Worm (Caenorhabditis elegans) whole organism, young adult: ENCODE measurements around the gene T27E7.9.

Experiments
- F10E7.11 ChIP-seq: sonication (generic microtip); optimal IDR thresholded peaks from 2 replicates; lab custom pipeline; 2017; ENCODE audit warnings: mild to moderate bottlenecking, missing genetic modification characterization, moderate library complexity, missing compliant biosample characterization
- F23B12.7 ChIP-seq: sonication (generic microtip); optimal IDR thresholded peaks from 2 replicates; lab custom pipeline; 2017; ENCODE audit warnings: missing genetic modification characterization, mild to moderate bottlenecking, missing compliant biosample characterization, antibody characterized with exemption, moderate library complexity; ENCODE audit not compliant: insufficient read depth
- F33H1.4 ChIP-seq: fragments of 200-800 bp; sonication (Bioruptor generic); IDR thresholded peaks from 2 replicates; pipeline ENCODE4 v1.3.6; 2022; ENCODE audit warnings: missing genetic modification reagents, missing genetic modification characterization, missing compliant biosample characterization
- F39B2.1 ChIP-seq: fragments of 200-800 bp; sonication (Bioruptor generic); IDR thresholded peaks from 2 replicates; pipeline ENCODE4 v1.3.6; 2022; ENCODE audit warnings: missing genetic modification reagents, missing genetic modification characterization, missing compliant biosample characterization
- F55B11.4 ChIP-seq: sonication (generic microtip); optimal IDR thresholded peaks from 2 replicates; lab custom pipeline; 2016; ENCODE audit warnings: missing compliant biosample characterization, missing genetic modification characterization, borderline replicate concordance; ENCODE audit not compliant: insufficient read depth
- K12H6.12 ChIP-seq: fragments of 200-800 bp; sonication (Bioruptor generic); optimal IDR thresholded peaks from 2 replicates; lab custom pipeline; 2018; ENCODE audit warnings: mild to moderate bottlenecking, missing genetic modification characterization, missing compliant biosample characterization
- T07F8.4 ChIP-seq: sonication (generic microtip); optimal IDR thresholded peaks from 2 replicates; lab custom pipeline; 2016; ENCODE audit warnings: mild to moderate bottlenecking, missing genetic modification characterization, moderate library complexity, missing compliant biosample characterization
- Y67H2A.10 ChIP-seq: fragments of 200-800 bp; sonication (Bioruptor generic); conservative IDR thresholded peaks from 2 replicates; pipeline ENCODE4 v1.3.6; 2022; ENCODE audit warnings: missing genetic modification reagents, missing genetic modification characterization, missing compliant biosample characterization
- ZK185.1 ChIP-seq: sonication (generic microtip); optimal IDR thresholded peaks from 2 replicates; lab custom pipeline; 2016; ENCODE audit warnings: mild to moderate bottlenecking, missing genetic modification characterization, missing compliant biosample characterization; ENCODE audit not compliant: poor library complexity, severe bottlenecking
- bed-2 ChIP-seq: fragments of 200-800 bp; sonication (Bioruptor generic); IDR thresholded peaks from 2 replicates; pipeline ENCODE4 v1.3.6; 2022; ENCODE audit warnings: missing genetic modification reagents, missing genetic modification characterization, missing compliant biosample characterization
- ccch-3 ChIP-seq: fragments of 200-800 bp; sonication (Bioruptor generic); optimal IDR thresholded peaks from 2 replicates; lab custom pipeline; 2018; ENCODE audit warnings: mild to moderate bottlenecking, missing genetic modification characterization, missing compliant biosample characterization
- cebp-1 ChIP-seq, 2 experiments: fragments of 200-800 bp in 1 of 2; sonication (Bioruptor generic) in 1 of 2; sonication (generic microtip) in 1 of 2; IDR thresholded peaks in 1 of 2; optimal IDR thresholded peaks in 1 of 2; 2 replicates each; pipeline versions ENCODE4 v1.3.6 to Lab custom; 2017 to 2022; ENCODE audit warnings: missing compliant biosample characterization in 2 of 2, missing genetic modification characterization in 2 of 2, mild to moderate bottlenecking in 1 of 2, missing genetic modification reagents in 1 of 2, moderate library complexity in 1 of 2
- cebp-2 ChIP-seq: fragments of 200-800 bp; sonication (Bioruptor generic); IDR thresholded peaks from 2 replicates; pipeline ENCODE4 v1.3.6; 2022; ENCODE audit warnings: missing genetic modification characterization, missing compliant biosample characterization
- ceh-79 ChIP-seq: sonication (generic microtip); optimal IDR thresholded peaks from 2 replicates; lab custom pipeline; 2017; ENCODE audit warnings: mild to moderate bottlenecking, missing genetic modification characterization, missing compliant biosample characterization
- dpff-1 ChIP-seq: sonication (generic microtip); optimal IDR thresholded peaks from 2 replicates; lab custom pipeline; 2017; ENCODE audit warnings: mild to moderate bottlenecking, missing genetic modification characterization, missing compliant biosample characterization
- egl-18 ChIP-seq: fragments of 200-800 bp; sonication (Bioruptor generic); IDR thresholded peaks from 2 replicates; pipeline ENCODE4 v1.3.6; 2022; ENCODE audit warnings: missing genetic modification reagents, missing genetic modification characterization, missing compliant biosample characterization
- egl-44 ChIP-seq: fragments of 200-800 bp; sonication (Bioruptor generic); IDR thresholded peaks from 2 replicates; pipeline ENCODE4 v1.3.6; 2022; ENCODE audit warnings: missing genetic modification reagents, missing genetic modification characterization, missing compliant biosample characterization
- ekl-4 ChIP-seq: fragments of 200-800 bp; sonication (Bioruptor generic); IDR thresholded peaks from 2 replicates; pipeline ENCODE4 v1.3.6; 2022; ENCODE audit warnings: missing genetic modification reagents, missing genetic modification characterization, missing compliant biosample characterization
- ets-4 ChIP-seq: fragments of 200-800 bp; sonication (Bioruptor generic); optimal IDR thresholded peaks from 2 replicates; lab custom pipeline; 2018; ENCODE audit warnings: mild to moderate bottlenecking, missing genetic modification characterization, missing compliant biosample characterization
- him-1 ChIP-seq: sonication (generic microtip); optimal IDR thresholded peaks from 2 replicates; lab custom pipeline; 2016; ENCODE audit warnings: missing genotype, missing genetic modification reagents, missing genetic modification characterization, missing compliant biosample characterization
- hlh-26 ChIP-seq: fragments of 200-800 bp; sonication (Bioruptor generic); conservative IDR thresholded peaks from 2 replicates; pipeline ENCODE4 v1.3.6; 2022; ENCODE audit warnings: missing genetic modification reagents, missing genetic modification characterization, missing compliant biosample characterization
- hmg-20 ChIP-seq: fragments of 200-800 bp; sonication (Bioruptor generic); IDR thresholded peaks from 2 replicates; pipeline ENCODE4 v1.3.6; 2022; ENCODE audit warnings: missing genetic modification reagents, missing genetic modification characterization, missing compliant biosample characterization
- lir-1 ChIP-seq: fragments of 200-800 bp; sonication (Bioruptor generic); conservative IDR thresholded peaks from 2 replicates; pipeline ENCODE4 v1.3.6; 2022; ENCODE audit warnings: missing genetic modification reagents, missing genetic modification characterization, missing compliant biosample characterization
- lsy-27 ChIP-seq: sonication (generic microtip); optimal IDR thresholded peaks from 2 replicates; lab custom pipeline; 2017; ENCODE audit warnings: missing genetic modification characterization, mild to moderate bottlenecking, missing compliant biosample characterization, antibody characterized with exemption, missing genotype, borderline replicate concordance; ENCODE audit not compliant: insufficient read depth
- mes-4 ChIP-seq: sonication (generic microtip); optimal IDR thresholded peaks from 2 replicates; lab custom pipeline; 2016; ENCODE audit warnings: missing genotype, missing genetic modification characterization, missing compliant biosample characterization
- nfya-2 ChIP-seq: fragments of 200-800 bp; sonication (Bioruptor generic); IDR thresholded peaks from 2 replicates; pipeline ENCODE4 v1.3.6; 2022; ENCODE audit warnings: missing genetic modification reagents, missing genetic modification characterization, missing compliant biosample characterization
- nhr-179 ChIP-seq: sonication (generic microtip); optimal IDR thresholded peaks from 2 replicates; lab custom pipeline; 2016; ENCODE audit warnings: mild to moderate bottlenecking, missing genetic modification characterization, missing compliant biosample characterization
- nhr-90 ChIP-seq: sonication (generic microtip); optimal IDR thresholded peaks from 2 replicates; lab custom pipeline; 2016; ENCODE audit warnings: missing genotype, mild to moderate bottlenecking, missing genetic modification characterization, missing compliant biosample characterization
- snpc-1.3 ChIP-seq: sonication (generic microtip); optimal IDR thresholded peaks from 2 replicates; lab custom pipeline; 2017; ENCODE audit warnings: missing genetic modification characterization, mild to moderate bottlenecking, missing compliant biosample characterization, antibody characterized with exemption, moderate library complexity, missing genotype, missing genetic modification reagents; ENCODE audit not compliant: insufficient read depth
- snpc-3.4 ChIP-seq: sonication (generic microtip); optimal IDR thresholded peaks from 2 replicates; lab custom pipeline; 2017; ENCODE audit warnings: missing genetic modification characterization, mild to moderate bottlenecking, missing compliant biosample characterization, antibody characterized with exemption, moderate library complexity, missing genotype, missing genetic modification reagents
- tbx-9 ChIP-seq: sonication (generic microtip); optimal IDR thresholded peaks from 2 replicates; lab custom pipeline; 2016; ENCODE audit warnings: borderline replicate concordance, missing genetic modification characterization, inconsistent platforms, missing compliant biosample characterization
- xnd-1 ChIP-seq: sonication (generic microtip); optimal IDR thresholded peaks from 2 replicates; lab custom pipeline; 2016; ENCODE audit warnings: missing genotype, missing genetic modification reagents, missing genetic modification characterization, missing compliant biosample characterization
- zfh-2 ChIP-seq: fragments of 200-800 bp; sonication (Bioruptor generic); conservative IDR thresholded peaks from 2 replicates; pipeline ENCODE4 v1.3.6; 2022; ENCODE audit warnings: missing genetic modification reagents, missing genetic modification characterization, missing compliant biosample characterization
- ztf-18 ChIP-seq: sonication (generic microtip); optimal IDR thresholded peaks from 2 replicates; lab custom pipeline; 2016; ENCODE audit warnings: missing genotype, mild to moderate bottlenecking, missing genetic modification characterization, missing compliant biosample characterization
- ztf-22 ChIP-seq: fragments of 200-800 bp; sonication (Bioruptor generic); optimal IDR thresholded peaks from 2 replicates; lab custom pipeline; 2018; ENCODE audit warnings: mild to moderate bottlenecking, missing genetic modification characterization, moderate library complexity, missing compliant biosample characterization

The T27E7.9 gene

ce11 chrIV:14576471-14576870, 27.3 kb upstream of the T27E7.9 start (continued):
- no peak for TF ChIP-seq xnd-1 (tag; lab: Kevin White, UChicago)
- TF ChIP-seq hlh-26 (GFP tag; lab: Robert Waterston, UW), result no peak
- TF ChIP-seq dpff-1, result no peak
- no peak for TF ChIP-seq cebp-1 (GFP tag; IDR thresholded peaks at IDR 0.05; lab: Robert Waterston, UW)
- TF ChIP-seq cebp-1 (tag; optimal IDR thresholded peaks at IDR 0.05; lab: Kevin White, UChicago), result no peak
- TF ChIP-seq mes-4 (tag; lab: Kevin White, UChicago), result no peak
- TF ChIP-seq nhr-179 (tag; lab: Kevin White, UChicago), result no peak

ce11 chrIV:14574282-14574869, 25.2 kb upstream of the T27E7.9 start, which contains the start of the genes Y57G11B.3 and Y57G11B.5:
Gene Y57G11B.3, minus strand, starts transcription at chrIV:14574382.
Gene Y57G11B.5, plus strand, starts transcription at chrIV:14574819.
- TF ChIP-seq ekl-4 (GFP tag; lab: Robert Waterston, UW) (no peak), hmg-20 (GFP tag; lab: Robert Waterston, UW) (no peak), cebp-2 (GFP tag; lab: Robert Waterston, UW) (no peak), F23B12.7 (tag; lab: Kevin White, UChicago) (no peak), zfh-2 (GFP tag; lab: Robert Waterston, UW) (no peak), ccch-3 (GFP tag; lab: Kevin White, UChicago) (no peak), T07F8.4 (tag; lab: Kevin White, UChicago) (no peak), Y67H2A.10 (GFP tag; lab: Robert Waterston, UW) (no peak), ztf-22 (GFP tag; lab: Kevin White, UChicago) (no peak), cebp-1 (GFP tag; IDR thresholded peaks at IDR 0.05; lab: Robert Waterston, UW) (no peak), cebp-1 (tag; optimal IDR thresholded peaks at IDR 0.05; lab: Kevin White, UChicago) (no peak), lsy-27 (tag; lab: Kevin White, UChicago) (no peak), ZK185.1 (no peak), egl-18 (no peak), bed-2 (GFP tag; lab: Robert Waterston, UW) (no peak), ztf-18 (tag; lab: Kevin White, UChicago) (no peak)

- no peak for TF ChIP-seq ekl-4 (GFP tag; lab: Robert Waterston, UW)
- no peak for TF ChIP-seq nhr-90 (tag; lab: Kevin White, UChicago)
- no peak for TF ChIP-seq snpc-3.4 (tag; lab: Kevin White, UChicago)
- TF ChIP-seq tbx-9 (tag; lab: Kevin White, UChicago), result no peak
- no peak for TF ChIP-seq snpc-1.3 (tag; lab: Kevin White, UChicago)
- no peak for TF ChIP-seq F55B11.4
Measured at ce11 chrIV:14573068-14573467, 23.9 kb upstream of the T27E7.9 start.

- TF ChIP-seq F33H1.4 (GFP tag; lab: Robert Waterston, UW) (no peak), ceh-79 (no peak), cebp-2 (GFP tag; lab: Robert Waterston, UW) (no peak), bed-2 (GFP tag; lab: Robert Waterston, UW) (no peak), egl-44 (GFP tag; lab: Robert Waterston, UW) (no peak), F39B2.1 (GFP tag; lab: Robert Waterston, UW) (no peak), K12H6.12 (tag; lab: Kevin White, UChicago) (no peak), Y67H2A.10 (GFP tag; lab: Robert Waterston, UW) (no peak), F10E7.11 (tag; lab: Kevin White, UChicago) (no peak), nfya-2 (no peak), nhr-90 (tag; lab: Kevin White, UChicago) (no peak), lir-1 (GFP tag; lab: Robert Waterston, UW) (no peak), him-1 (tag; lab: Kevin White, UChicago) (no peak), ets-4 (no peak)
Measured at ce11 chrIV:14572607-14573006, 23.4 kb upstream of the T27E7.9 start, which contains the start of gene glb-34. Gene glb-34, minus strand, starts transcription at chrIV:14572707.
